Fruit fly (Drosophila melanogaster) whole organism, embryonic: ENCODE data around the gene Gr21a.

Experiments
- Bgb ChIP-seq: fragments of 200-800 bp; sonication (Bioruptor generic); IDR thresholded peaks from 2 replicates; pipeline ENCODE4 v1.3.6; 2022; ENCODE audit warnings: missing biosample characterization, missing genetic modification characterization; ENCODE audit not compliant: partially characterized antibody
- CG10147 ChIP-seq: fragments of 200-800 bp; sonication (Bioruptor generic); optimal IDR thresholded peaks from 2 replicates; lab custom pipeline; 2019; ENCODE audit warnings: missing biosample characterization, mild to moderate bottlenecking, missing genetic modification characterization, moderate library complexity
- CG10321 ChIP-seq: fragments of 200-800 bp; sonication (Bioruptor generic); IDR thresholded peaks from 2 replicates; pipeline ENCODE4 v1.3.6; 2022; ENCODE audit warnings: missing biosample characterization, missing genetic modification characterization
- CG10959 ChIP-seq: fragments of 200-800 bp; sonication (Bioruptor generic); IDR thresholded peaks from 2 replicates; pipeline ENCODE4 v1.3.6; 2022; ENCODE audit warnings: missing biosample characterization, missing genetic modification characterization
- CG12299 ChIP-seq: fragments of 200-800 bp; sonication (Bioruptor generic); optimal IDR thresholded peaks from 2 replicates; lab custom pipeline; 2018; ENCODE audit warnings: missing biosample characterization, mild to moderate bottlenecking, missing genetic modification characterization
- CG12659 ChIP-seq: fragments of 200-800 bp; sonication (Bioruptor generic); optimal IDR thresholded peaks from 3 replicates; lab custom pipeline; 2017; ENCODE audit warnings: mild to moderate bottlenecking, missing biosample characterization, missing genetic modification reagents, missing genetic modification characterization
- CG13894 ChIP-seq: fragments of 200-800 bp; sonication (Bioruptor generic); optimal IDR thresholded peaks from 3 replicates; lab custom pipeline; 2018; ENCODE audit warnings: missing biosample characterization, mild to moderate bottlenecking, missing genetic modification characterization, moderate library complexity
- CG15514 ChIP-seq: fragments of 200-800 bp; sonication (Bioruptor generic); optimal IDR thresholded peaks from 3 replicates; lab custom pipeline; 2017; ENCODE audit warnings: missing biosample characterization, missing genetic modification characterization, mild to moderate bottlenecking, moderate library complexity, missing genetic modification reagents
- CG1603 ChIP-seq: fragments of 200-800 bp; sonication (Bioruptor generic); optimal IDR thresholded peaks from 2 replicates; lab custom pipeline; 2019; ENCODE audit warnings: missing biosample characterization, mild to moderate bottlenecking, missing genetic modification characterization, moderate library complexity
- CG1647 ChIP-seq: fragments of 200-800 bp; sonication (Bioruptor generic); optimal IDR thresholded peaks from 3 replicates; lab custom pipeline; 2016; ENCODE audit warnings: missing biosample characterization, missing genetic modification characterization
- CG17186 ChIP-seq: fragments of 200-800 bp; sonication (Bioruptor generic); optimal IDR thresholded peaks from 3 replicates; lab custom pipeline; 2017; ENCODE audit warnings: missing biosample characterization, missing genetic modification reagents, missing genetic modification characterization
- CG17385 ChIP-seq: fragments of 200-800 bp; sonication (Bioruptor generic); optimal IDR thresholded peaks from 3 replicates; lab custom pipeline; 2018; ENCODE audit warnings: missing biosample characterization, mild to moderate bottlenecking, missing genetic modification characterization
- CG2116 ChIP-seq: fragments of 200-800 bp; sonication (Bioruptor generic); optimal IDR thresholded peaks from 3 replicates; lab custom pipeline; 2018; ENCODE audit warnings: missing biosample characterization, mild to moderate bottlenecking, missing genetic modification characterization
- CG2120 ChIP-seq: fragments of 200-800 bp; sonication (Bioruptor generic); optimal IDR thresholded peaks from 3 replicates; lab custom pipeline; 2016; ENCODE audit warnings: missing biosample characterization, missing genetic modification characterization
- CG2712 ChIP-seq: fragments of 200-800 bp; optimal IDR thresholded peaks from 3 replicates; lab custom pipeline; 2019; ENCODE audit warnings: missing biosample characterization, mild to moderate bottlenecking, missing genetic modification characterization, moderate library complexity
- CG32767 ChIP-seq: fragments of 200-800 bp; sonication (Bioruptor generic); IDR thresholded peaks from 2 replicates; pipeline ENCODE4 v1.3.6; 2022; ENCODE audit warnings: missing biosample characterization, missing genetic modification characterization
- CG34422 ChIP-seq: fragments of 200-800 bp; sonication (Bioruptor generic); IDR thresholded peaks from 3 replicates; pipeline ENCODE4 v1.3.6; 2022; ENCODE audit warnings: missing biosample characterization, missing genetic modification characterization
- CG3847 ChIP-seq: fragments of 200-800 bp; sonication (Bioruptor generic); IDR thresholded peaks from 2 replicates; pipeline ENCODE4 v1.3.6; 2022; ENCODE audit warnings: missing biosample characterization, missing genetic modification characterization
- CG42726 ChIP-seq: fragments of 200-800 bp; sonication (Bioruptor generic); IDR thresholded peaks from 2 replicates; pipeline ENCODE4 v1.3.6; 2022; ENCODE audit warnings: missing biosample characterization, missing genetic modification characterization; ENCODE audit not compliant: partially characterized antibody
- CG4360 ChIP-seq: fragments of 200-800 bp; sonication (Bioruptor generic); IDR thresholded peaks from 2 replicates; pipeline ENCODE4 v1.3.6; 2022; ENCODE audit warnings: missing biosample characterization, missing genetic modification characterization
- CG4730 ChIP-seq: fragments of 200-800 bp; sonication (Bioruptor generic); IDR thresholded peaks from 2 replicates; pipeline ENCODE4 v1.3.6; 2022; ENCODE audit warnings: missing biosample characterization, missing genetic modification characterization
- CG7987 ChIP-seq: fragments of 200-800 bp; sonication (Bioruptor generic); optimal IDR thresholded peaks from 2 replicates; lab custom pipeline; 2018; ENCODE audit warnings: missing biosample characterization, mild to moderate bottlenecking, missing genetic modification characterization, moderate library complexity
- CG8478 ChIP-seq: fragments of >200 bp; optimal IDR thresholded peaks from 2 replicates; lab custom pipeline; 2018
- Dll ChIP-seq: fragments of 200-800 bp; sonication (Bioruptor generic); IDR thresholded peaks from 4 replicates; pipeline ENCODE4 v1.3.6; 2022; ENCODE audit warnings: missing biosample characterization, missing genetic modification characterization; ENCODE audit not compliant: partially characterized antibody
- Dp ChIP-seq: fragments of 200-800 bp; sonication (Bioruptor generic); optimal IDR thresholded peaks from 2 replicates; lab custom pipeline; 2018; ENCODE audit warnings: missing biosample characterization, mild to moderate bottlenecking, missing genetic modification characterization, moderate library complexity
- E2f2 ChIP-seq: fragments of 200-800 bp; sonication (Bioruptor generic); IDR thresholded peaks from 2 replicates; pipeline ENCODE4 v1.3.6; 2022; ENCODE audit warnings: missing biosample characterization, missing genetic modification characterization
- Fer1 ChIP-seq: fragments of 200-800 bp; sonication (Bioruptor generic); optimal IDR thresholded peaks from 2 replicates; lab custom pipeline; 2017; ENCODE audit warnings: missing biosample characterization, mild to moderate bottlenecking, missing genetic modification characterization
- HmgZ ChIP-seq: fragments of 200-800 bp; sonication (Bioruptor generic); optimal IDR thresholded peaks from 2 replicates; lab custom pipeline; 2018; ENCODE audit warnings: missing biosample characterization, mild to moderate bottlenecking, missing genetic modification characterization
- Hmr ChIP-seq: fragments of 200-800 bp; sonication (Bioruptor generic); optimal IDR thresholded peaks from 3 replicates; lab custom pipeline; 2017; ENCODE audit warnings: mild to moderate bottlenecking, missing biosample characterization, missing genetic modification reagents, missing genetic modification characterization
- MTF-1 ChIP-seq: fragments of 200-800 bp; sonication (Bioruptor generic); optimal IDR thresholded peaks from 2 replicates; lab custom pipeline; 2018; ENCODE audit warnings: missing biosample characterization, mild to moderate bottlenecking, missing genetic modification characterization, borderline replicate concordance
- Nf-YC ChIP-seq: fragments of 200-800 bp; optimal IDR thresholded peaks from 3 replicates; lab custom pipeline; 2019; ENCODE audit warnings: missing biosample characterization, mild to moderate bottlenecking, missing genetic modification characterization, moderate library complexity
- bcd ChIP-seq: fragments of 200-800 bp; sonication (Bioruptor generic); optimal IDR thresholded peaks from 2 replicates; lab custom pipeline; 2017; ENCODE audit warnings: missing biosample characterization, mild to moderate bottlenecking, missing genetic modification characterization
- caup ChIP-seq: fragments of 200-800 bp; sonication (Bioruptor generic); optimal IDR thresholded peaks from 3 replicates; lab custom pipeline; 2017; ENCODE audit warnings: missing biosample characterization, mild to moderate bottlenecking, missing genetic modification characterization, moderate library complexity; ENCODE audit not compliant: severe bottlenecking
- ci ChIP-seq: fragments of 200-800 bp; sonication (Bioruptor generic); IDR thresholded peaks from 3 replicates; pipeline ENCODE4 v1.3.6; 2022; ENCODE audit warnings: missing biosample characterization, missing genetic modification characterization
- cwo ChIP-seq: fragments of 200-800 bp; sonication (Bioruptor generic); optimal IDR thresholded peaks from 3 replicates; lab custom pipeline; 2017; ENCODE audit warnings: missing biosample characterization, missing genetic modification characterization, mild to moderate bottlenecking, moderate library complexity, missing genetic modification reagents
- gfzf ChIP-seq: fragments of 200-800 bp; sonication (Bioruptor generic); optimal IDR thresholded peaks from 2 replicates; lab custom pipeline; 2016; ENCODE audit warnings: missing biosample characterization, mild to moderate bottlenecking, missing genetic modification characterization, moderate library complexity
- grn ChIP-seq: fragments of 200-800 bp; sonication (Bioruptor generic); optimal IDR thresholded peaks from 3 replicates; lab custom pipeline; 2017; ENCODE audit warnings: missing biosample characterization, missing genetic modification characterization
- gro ChIP-seq: fragments of 200-800 bp; sonication (Bioruptor generic); optimal IDR thresholded peaks from 2 replicates; lab custom pipeline; 2016; ENCODE audit warnings: missing biosample characterization, missing genetic modification characterization
- knrl ChIP-seq: fragments of 200-800 bp; sonication (Bioruptor generic); IDR thresholded peaks from 3 replicates; pipeline ENCODE4 v1.3.6; 2022; ENCODE audit warnings: missing biosample characterization, missing genetic modification characterization; ENCODE audit not compliant: partially characterized antibody
- nmo ChIP-seq: fragments of 200-800 bp; sonication (Bioruptor generic); optimal IDR thresholded peaks from 2 replicates; lab custom pipeline; 2018; ENCODE audit warnings: missing biosample characterization, mild to moderate bottlenecking, missing genetic modification characterization, moderate library complexity
- p53 ChIP-seq: fragments of 200-800 bp; sonication (Bioruptor generic); optimal IDR thresholded peaks from 2 replicates; lab custom pipeline; 2016; ENCODE audit warnings: missing biosample characterization, missing genetic modification characterization
- scrt ChIP-seq: fragments of 200-800 bp; sonication (Bioruptor generic); optimal IDR thresholded peaks from 2 replicates; lab custom pipeline; 2018; ENCODE audit warnings: missing biosample characterization, mild to moderate bottlenecking, missing genetic modification characterization, moderate library complexity
- sens ChIP-seq: fragments of 200-800 bp; sonication (Bioruptor generic); peaks from one replicate; lab custom pipeline; 2016; ENCODE audit warnings: missing biosample characterization, missing genetic modification characterization
- sima ChIP-seq: fragments of 200-800 bp; sonication (Bioruptor generic); optimal IDR thresholded peaks from 2 replicates; lab custom pipeline; 2016; ENCODE audit warnings: missing biosample characterization, missing genetic modification characterization
- sqz ChIP-seq: fragments of 200-800 bp; sonication (Bioruptor generic); optimal IDR thresholded peaks from 3 replicates; lab custom pipeline; 2018; ENCODE audit warnings: missing biosample characterization, mild to moderate bottlenecking, missing genetic modification characterization
- tll ChIP-seq, 2 experiments: fragments of 200-800 bp in 1 of 2; fragments of >200 bp in 1 of 2; sonication (Bioruptor generic) in 1 of 2; optimal IDR thresholded peaks; 2 replicates each; lab custom pipeline; 2017 to 2019; ENCODE audit warnings: missing biosample characterization in 2 of 2, missing genetic modification characterization in 2 of 2, mild to moderate bottlenecking in 1 of 2, moderate library complexity in 1 of 2
- trem ChIP-seq: fragments of 200-800 bp; optimal IDR thresholded peaks from 3 replicates; lab custom pipeline; 2019; ENCODE audit warnings: missing biosample characterization, mild to moderate bottlenecking, missing genetic modification characterization, moderate library complexity
- vvl ChIP-seq: fragments of 200-800 bp; sonication (Bioruptor generic); IDR thresholded peaks from 2 replicates; pipeline ENCODE4 v1.3.6; 2022; ENCODE audit warnings: missing biosample characterization, missing genetic modification characterization

Gene Gr21a

dm6 chr2L:821242-821985, 41.1 kb downstream of the Gr21a start, which contains the start of gene CG3662 (continued):
- peak; percentile 31 for TF ChIP-seq CG2120 (GFP tag; lab: Kevin White, UChicago)
- no peak for TF ChIP-seq CG8478 (lab: Kevin White, UChicago)
- TF ChIP-seq CG42726 (GFP tag; lab: Robert Waterston, UW), result peak; percentile 49; the same call in 1 of the 2 replicates
- no peak for TF ChIP-seq tll (GFP tag; optimal IDR thresholded peaks at IDR 0.05; lab: Kevin White, UChicago)
- TF ChIP-seq CG1647 (GFP tag; lab: Kevin White, UChicago), result no peak
- TF ChIP-seq Bgb (GFP tag; lab: Robert Waterston, UW), result peak; percentile 18; the same call in 1 of the 2 replicates
- TF ChIP-seq CG2116, result peak; percentile 65
- peak; percentile 62 for TF ChIP-seq sens (GFP tag; lab: Kevin White, UChicago)
- 0 out of 2 replicates have a peak, but pooled peaks have one; percentile 24 for TF ChIP-seq vvl (GFP tag; lab: Robert Waterston, UW)
- peak; percentile 29 for TF ChIP-seq CG2712 (tag; lab: Kevin White, UChicago)
- TF ChIP-seq CG10959 (GFP tag; lab: Robert Waterston, UW), result no peak
- TF ChIP-seq sqz (GFP tag; lab: Kevin White, UChicago), result no peak
- TF ChIP-seq CG7987 (GFP tag; lab: Kevin White, UChicago), result peak; percentile 15
- TF ChIP-seq CG4360 (GFP tag; lab: Robert Waterston, UW), result no peak
- peak; percentile 40 for TF ChIP-seq CG13894 (tag; lab: Kevin White, UChicago)
- 0 out of 2 replicates have a peak, but pooled peaks have one; percentile 32 for TF ChIP-seq CG32767 (GFP tag; lab: Robert Waterston, UW)
- TF ChIP-seq CG17186 (GFP tag; lab: Kevin White, UChicago), result peak; percentile 83
- TF ChIP-seq knrl (GFP tag; lab: Robert Waterston, UW), result peak; percentile 40; the same call in 1 of the 3 replicates
- TF ChIP-seq HmgZ (tag; lab: Kevin White, UChicago), result peak; percentile 82
- TF ChIP-seq p53 (GFP tag; lab: Kevin White, UChicago), result peak; percentile 11
- peak; percentile 17 for TF ChIP-seq nmo (GFP tag; lab: Kevin White, UChicago)
- TF ChIP-seq CG10147 (GFP tag; lab: Kevin White, UChicago), result peak; percentile 1
- no peak for TF ChIP-seq sima (GFP tag; lab: Kevin White, UChicago)
- TF ChIP-seq cwo (GFP tag; lab: Kevin White, UChicago), result peak; percentile 67
- TF ChIP-seq CG17385 (GFP tag; lab: Kevin White, UChicago), result no peak
- peak; percentile 7 for TF ChIP-seq scrt (GFP tag; lab: Kevin White, UChicago)
- peak; percentile 9 for TF ChIP-seq MTF-1 (GFP tag; lab: Kevin White, UChicago)
- peak; percentile 20 for TF ChIP-seq Nf-YC
- peak; percentile 72; the same call in 2 of the 3 replicates for TF ChIP-seq ci (GFP tag; lab: Robert Waterston, UW)
- peak; percentile 18 for TF ChIP-seq caup (GFP tag; lab: Kevin White, UChicago)
- TF ChIP-seq bcd, result peak; percentile 16
- peak; percentile 87 for TF ChIP-seq CG15514 (GFP tag; lab: Kevin White, UChicago)
- peak; percentile 47 for TF ChIP-seq Hmr (GFP tag; lab: Kevin White, UChicago)
- peak; percentile 72 for TF ChIP-seq CG3847 (GFP tag; lab: Robert Waterston, UW)
- TF ChIP-seq CG1603, result peak; percentile 81
- TF ChIP-seq CG34422 (GFP tag; lab: Robert Waterston, UW), result peak; percentile 43; the same call in 1 of the 3 replicates
- peak; percentile 33 for TF ChIP-seq gro
- no peak for TF ChIP-seq CG4730
- TF ChIP-seq Dll (GFP tag; lab: Robert Waterston, UW), result peak; percentile 49; the same call in 2 of the 4 replicates
- TF ChIP-seq grn (GFP tag; lab: Kevin White, UChicago), result peak; percentile 18
- TF ChIP-seq CG12659 (GFP tag; lab: Kevin White, UChicago), result peak; percentile 57
- peak; percentile 97 for TF ChIP-seq gfzf
- peak; percentile 76 for TF ChIP-seq trem (tag; lab: Kevin White, UChicago)
- TF ChIP-seq CG10321, result no peak
- TF ChIP-seq CG12299 (tag; lab: Kevin White, UChicago), result peak; percentile 29
- TF ChIP-seq Dp (GFP tag; lab: Kevin White, UChicago), result peak; percentile 98
- TF ChIP-seq E2f2 (GFP tag; lab: Robert Waterston, UW), result peak; percentile 99
- TF ChIP-seq Fer1 (GFP tag; lab: Kevin White, UChicago), result peak; percentile 33
